Worm (Caenorhabditis elegans) whole organism, L2 larva: ENCODE data around the gene Y54F10BM.13.

Experiments
- C34F6.9 ChIP-seq: fragments of 150-350 bp; optimal IDR thresholded peaks from 2 replicates; lab custom pipeline; 2014; ENCODE audit warnings: missing biosample characterization, missing genetic modification characterization
- F13H6.1 ChIP-seq: sonication (generic microtip); optimal IDR thresholded peaks from 2 replicates; lab custom pipeline; 2016; ENCODE audit warnings: missing genetic modification characterization, missing compliant biosample characterization
- R02D3.7 ChIP-seq: fragments of 150-350 bp; optimal IDR thresholded peaks from 2 replicates; lab custom pipeline; 2014; ENCODE audit warnings: missing biosample characterization, missing genetic modification characterization
- Y55F3AM.14 ChIP-seq: fragments of 200-800 bp; sonication (Bioruptor generic); optimal IDR thresholded peaks from 2 replicates; lab custom pipeline; 2018; ENCODE audit warnings: mild to moderate bottlenecking, missing genetic modification characterization, missing compliant biosample characterization
- ZK546.5 ChIP-seq: sonication (generic microtip); optimal IDR thresholded peaks from 2 replicates; lab custom pipeline; 2017; ENCODE audit warnings: missing biosample characterization, missing genetic modification characterization
- alr-1 ChIP-seq: fragments of 150-350 bp; optimal IDR thresholded peaks from 2 replicates; lab custom pipeline; 2014; ENCODE audit warnings: missing biosample characterization, missing genetic modification characterization
- aly-2 ChIP-seq: fragments of 150-350 bp; optimal IDR thresholded peaks from 2 replicates; lab custom pipeline; 2014; ENCODE audit warnings: missing biosample characterization, missing genetic modification characterization
- ama-1 ChIP-seq: fragments of 150-350 bp; optimal IDR thresholded peaks from 2 replicates; lab custom pipeline; 2018; ENCODE audit warnings: inconsistent platforms
- blmp-1 ChIP-seq: sonication (generic microtip); optimal IDR thresholded peaks from 2 replicates; lab custom pipeline; 2017; ENCODE audit warnings: missing genetic modification characterization, mild to moderate bottlenecking, missing compliant biosample characterization, antibody characterized with exemption, moderate library complexity; ENCODE audit not compliant: insufficient read depth
- ceh-16 ChIP-seq: fragments of 150-350 bp; optimal IDR thresholded peaks from 2 replicates; lab custom pipeline; 2014; ENCODE audit warnings: missing biosample characterization, missing genetic modification characterization
- crh-2 ChIP-seq: sonication (generic microtip); optimal IDR thresholded peaks from 2 replicates; lab custom pipeline; 2017; ENCODE audit warnings: missing biosample characterization, missing genetic modification characterization
- elt-1 ChIP-seq: fragments of 150-350 bp; optimal IDR thresholded peaks from 2 replicates; lab custom pipeline; 2014; ENCODE audit warnings: missing biosample characterization, missing genetic modification characterization
- elt-3 ChIP-seq: sonication (generic microtip); optimal IDR thresholded peaks from 2 replicates; lab custom pipeline; 2017; ENCODE audit warnings: missing biosample characterization, missing genetic modification characterization
- fos-1 ChIP-seq: fragments of 150-350 bp; optimal IDR thresholded peaks from 2 replicates; lab custom pipeline; 2014; ENCODE audit warnings: missing biosample characterization, missing genetic modification characterization
- gmeb-1 ChIP-seq: fragments of 150-350 bp; optimal IDR thresholded peaks from 2 replicates; lab custom pipeline; 2014; ENCODE audit warnings: missing biosample characterization, missing genetic modification characterization
- lin-11 ChIP-seq: fragments of 150-350 bp; sonication (generic microtip); optimal IDR thresholded peaks from 2 replicates; lab custom pipeline; 2014; ENCODE audit warnings: missing biosample characterization, missing genetic modification characterization, inconsistent platforms, mixed read lengths
- lin-13 ChIP-seq: fragments of 150-350 bp; optimal IDR thresholded peaks from 2 replicates; lab custom pipeline; 2014; ENCODE audit warnings: missing biosample characterization, missing genetic modification reagents, missing genetic modification characterization
- lsy-2 ChIP-seq, 2 experiments: fragments of 150-350 bp in 1 of 2; sonication (generic microtip) in 1 of 2; optimal IDR thresholded peaks; 2 replicates each; lab custom pipeline; 2014 to 2017; ENCODE audit warnings: missing biosample characterization in 2 of 2, missing genetic modification characterization in 2 of 2
- mab-5 ChIP-seq: fragments of 150-350 bp; optimal IDR thresholded peaks from 2 replicates; lab custom pipeline; 2014; ENCODE audit warnings: missing biosample characterization, missing genetic modification characterization
- mbf-1 ChIP-seq: sonication (generic microtip); optimal IDR thresholded peaks from 2 replicates; lab custom pipeline; 2017; ENCODE audit warnings: missing biosample characterization, missing genetic modification characterization
- nhr-10 ChIP-seq: sonication (generic microtip); optimal IDR thresholded peaks from 2 replicates; lab custom pipeline; 2017; ENCODE audit warnings: missing biosample characterization, missing genetic modification characterization
- nhr-11 ChIP-seq: fragments of 150-350 bp; optimal IDR thresholded peaks from 2 replicates; lab custom pipeline; 2014; ENCODE audit warnings: missing biosample characterization, missing genetic modification characterization
- nhr-12 ChIP-seq: fragments of 150-350 bp; optimal IDR thresholded peaks from 2 replicates; lab custom pipeline; 2014; ENCODE audit warnings: missing biosample characterization, missing genetic modification characterization
- nhr-129 ChIP-seq: fragments of 150-350 bp; optimal IDR thresholded peaks from 2 replicates; lab custom pipeline; 2014; ENCODE audit warnings: missing biosample characterization, missing genetic modification characterization
- nhr-21 ChIP-seq: fragments of 150-350 bp; optimal IDR thresholded peaks from 2 replicates; lab custom pipeline; 2014; ENCODE audit warnings: missing biosample characterization, missing genetic modification characterization
- nhr-23 ChIP-seq: fragments of 150-350 bp; optimal IDR thresholded peaks from 2 replicates; lab custom pipeline; 2014; ENCODE audit warnings: missing biosample characterization, missing genetic modification reagents, missing genetic modification characterization
- nhr-237 ChIP-seq: fragments of 150-350 bp; optimal IDR thresholded peaks from 2 replicates; lab custom pipeline; 2014; ENCODE audit warnings: missing biosample characterization, missing genetic modification characterization
- nhr-25 ChIP-seq: fragments of 150-350 bp; sonication (generic microtip); optimal IDR thresholded peaks from 3 replicates; lab custom pipeline; 2014; ENCODE audit warnings: missing biosample characterization, missing genetic modification characterization
- nhr-6 ChIP-seq: fragments of 150-350 bp; optimal IDR thresholded peaks from 2 replicates; lab custom pipeline; 2014; ENCODE audit warnings: missing biosample characterization, missing genetic modification characterization
- nhr-77 ChIP-seq: fragments of 150-350 bp; optimal IDR thresholded peaks from 2 replicates; lab custom pipeline; 2014; ENCODE audit warnings: missing biosample characterization, missing genetic modification characterization
- sem-4 ChIP-seq: fragments of 150-350 bp; optimal IDR thresholded peaks from 2 replicates; lab custom pipeline; 2014; ENCODE audit warnings: missing biosample characterization, missing genetic modification reagents, missing genetic modification characterization
- skn-1 ChIP-seq: sonication (generic microtip); optimal IDR thresholded peaks from 2 replicates; lab custom pipeline; 2017; ENCODE audit warnings: missing biosample characterization, missing genetic modification characterization
- sma-3 ChIP-seq: sonication (generic microtip); optimal IDR thresholded peaks from 2 replicates; lab custom pipeline; 2016; ENCODE audit warnings: missing genetic modification reagents, missing genetic modification characterization, missing compliant biosample characterization
- sma-9 ChIP-seq, 2 experiments: fragments of 150-350 bp in 1 of 2; sonication (generic microtip) in 1 of 2; optimal IDR thresholded peaks; 2 replicates each; lab custom pipeline; 2014 to 2016; ENCODE audit warnings: missing genetic modification characterization in 2 of 2, mild to moderate bottlenecking in 1 of 2, missing biosample characterization in 1 of 2, missing compliant biosample characterization in 1 of 2, missing genetic modification reagents in 1 of 2, moderate library complexity in 1 of 2
- snpc-4 ChIP-seq: fragments of 150-350 bp; optimal IDR thresholded peaks from 2 replicates; lab custom pipeline; 2014; ENCODE audit warnings: missing biosample characterization, missing genetic modification characterization
- unc-39 ChIP-seq: fragments of 150-350 bp; optimal IDR thresholded peaks from 2 replicates; lab custom pipeline; 2014; ENCODE audit warnings: missing biosample characterization, missing genetic modification characterization
- unc-55 ChIP-seq: fragments of 150-350 bp; sonication (generic microtip); optimal IDR thresholded peaks from 3 replicates; lab custom pipeline; 2014; ENCODE audit warnings: missing biosample characterization, missing genetic modification reagents, missing genetic modification characterization
- unc-62 ChIP-seq: fragments of 150-350 bp; optimal IDR thresholded peaks from 2 replicates; lab custom pipeline; 2014; ENCODE audit warnings: missing biosample characterization, missing genetic modification reagents, missing genetic modification characterization
- zag-1 ChIP-seq: fragments of 150-350 bp; optimal IDR thresholded peaks from 2 replicates; lab custom pipeline; 2014; ENCODE audit warnings: missing biosample characterization, missing genetic modification characterization
- ztf-1 ChIP-seq: fragments of 200-800 bp; sonication (Bioruptor generic); conservative IDR thresholded peaks from 2 replicates; pipeline ENCODE4 v1.3.6; 2022; ENCODE audit warnings: missing genetic modification characterization, missing compliant biosample characterization
- ztf-11 ChIP-seq: sonication (generic microtip); optimal IDR thresholded peaks from 2 replicates; lab custom pipeline; 2017; ENCODE audit warnings: missing biosample characterization, missing genetic modification characterization
- ztf-4 ChIP-seq: fragments of 150-350 bp; optimal IDR thresholded peaks from 2 replicates; lab custom pipeline; 2014; ENCODE audit warnings: missing biosample characterization, missing genetic modification characterization

Y54F10BM.13 gene

ce11 chrIII:2331033-2331625 is at the start of gene Y54F10BM.13, which contains the start of gene ppm-1.D:
TSS of gene Y54F10BM.13 (minus strand) at chrIII:2331083.
TSS of gene ppm-1.D (plus strand) at chrIII:2331572.
- TF ChIP-seq unc-62 (GFP tag; lab: Kevin White, UChicago) (no peak), sma-9 (GFP tag; optimal IDR thresholded peaks at IDR 0.05; lab: Kevin White, UChicago) (no peak), sma-9 (tag; optimal IDR thresholded peaks at IDR 0.05; lab: Kevin White, UChicago) (no peak), mbf-1 (tag; lab: Kevin White, UChicago) (no peak), fos-1 (tag; lab: Kevin White, UChicago) (peak; percentile 11), alr-1 (tag; lab: Kevin White, UChicago) (no peak), skn-1 (no peak), crh-2 (tag; lab: Kevin White, UChicago) (no peak), elt-3 (tag; lab: Kevin White, UChicago) (no peak), lsy-2 (tag; optimal IDR thresholded peaks at IDR 0.05; lab: Kevin White, UChicago) (peak in 1 of 2 experiments; percentile 50), lin-13 (GFP tag; lab: Kevin White, UChicago) (peak; percentile 53), unc-55 (GFP tag; lab: Kevin White, UChicago) (peak; percentile 21), nhr-10 (tag; lab: Kevin White, UChicago) (no peak), sem-4 (tag; lab: Kevin White, UChicago) (no peak), unc-39 (tag; lab: Kevin White, UChicago) (no peak), gmeb-1 (tag; lab: Kevin White, UChicago) (peak; percentile 87), C34F6.9 (tag; lab: Kevin White, UChicago) (peak; percentile 8), nhr-129 (tag; lab: Kevin White, UChicago) (peak; percentile 6)

DNA sequence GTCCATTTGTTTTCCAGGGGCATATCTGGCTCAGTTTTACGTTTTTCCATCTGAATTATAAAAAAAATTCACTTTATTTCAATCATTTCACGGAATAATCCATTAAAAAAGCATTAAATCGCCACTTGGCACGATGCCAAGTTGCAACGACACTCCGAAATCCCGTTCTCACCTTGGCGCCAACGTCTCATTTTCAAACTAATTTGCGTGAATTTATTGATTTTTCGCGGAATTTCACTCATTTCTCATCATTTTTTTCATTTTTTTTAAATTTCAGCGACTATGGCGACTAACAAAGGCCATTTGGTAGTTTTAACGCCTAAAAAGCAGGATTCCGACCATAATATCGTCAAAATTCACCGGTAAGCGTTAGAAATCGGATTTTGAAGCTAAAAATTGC is 45.0 kb upstream of the Y54F10BM.13 start, which contains the start of gene H14E04.2:
Gene H14E04.2 (plus strand): TSS at position 276 of the 400 bp plus-strand sequence.
- TF ChIP-seq sem-4 (tag; lab: Kevin White, UChicago): peak; percentile 74
- peak; percentile 87 for TF ChIP-seq unc-55 (GFP tag; lab: Kevin White, UChicago)
- TF ChIP-seq zag-1 (tag; lab: Kevin White, UChicago): peak; percentile 5
- TF ChIP-seq nhr-10 (tag; lab: Kevin White, UChicago): no peak
- TF ChIP-seq blmp-1: peak; percentile 47
- no peak for TF ChIP-seq nhr-11
- peak; percentile 34 for TF ChIP-seq mab-5
- TF ChIP-seq lsy-2 (tag; optimal IDR thresholded peaks at IDR 0.05; lab: Kevin White, UChicago): peak; percentile 80 to 87
- TF ChIP-seq ama-1: peak; percentile 13
- TF ChIP-seq nhr-129 (tag; lab: Kevin White, UChicago): peak; percentile 72
- no peak for TF ChIP-seq mbf-1 (tag; lab: Kevin White, UChicago)
- TF ChIP-seq fos-1 (tag; lab: Kevin White, UChicago): peak; percentile 46
- TF ChIP-seq ztf-4: peak; percentile 17
- TF ChIP-seq ztf-1 (GFP tag; lab: Robert Waterston, UW): no peak
- peak; percentile 25 for TF ChIP-seq R02D3.7 (tag; lab: Kevin White, UChicago)
- TF ChIP-seq gmeb-1 (tag; lab: Kevin White, UChicago): peak; percentile 93
- peak; percentile 87 for TF ChIP-seq crh-2 (tag; lab: Kevin White, UChicago)
- no peak for TF ChIP-seq ztf-11 (tag; lab: Kevin White, UChicago)
- TF ChIP-seq F13H6.1 (tag; lab: Kevin White, UChicago): peak; percentile 66
- no peak for TF ChIP-seq alr-1 (tag; lab: Kevin White, UChicago)
- TF ChIP-seq snpc-4: peak; percentile 63
- TF ChIP-seq elt-1 (tag; lab: Kevin White, UChicago): no peak
- TF ChIP-seq C34F6.9 (tag; lab: Kevin White, UChicago): peak; percentile 86
- peak; percentile 56 for TF ChIP-seq nhr-6 (tag; lab: Kevin White, UChicago)
- peak; percentile 74 for TF ChIP-seq ceh-16 (tag; lab: Kevin White, UChicago)
- no peak for TF ChIP-seq nhr-77 (tag; lab: Kevin White, UChicago)
- no peak for TF ChIP-seq aly-2 (tag; lab: Kevin White, UChicago)
- peak; percentile 82 for TF ChIP-seq nhr-21 (tag; lab: Kevin White, UChicago)
- TF ChIP-seq sma-3 (GFP tag; lab: Kevin White, UChicago): peak; percentile 84
- peak; percentile 82 for TF ChIP-seq lin-13 (GFP tag; lab: Kevin White, UChicago)
- TF ChIP-seq lin-11 (tag; lab: Kevin White, UChicago): peak; percentile 55
- no peak for TF ChIP-seq nhr-12
- TF ChIP-seq nhr-25: peak; percentile 50

DNA sequence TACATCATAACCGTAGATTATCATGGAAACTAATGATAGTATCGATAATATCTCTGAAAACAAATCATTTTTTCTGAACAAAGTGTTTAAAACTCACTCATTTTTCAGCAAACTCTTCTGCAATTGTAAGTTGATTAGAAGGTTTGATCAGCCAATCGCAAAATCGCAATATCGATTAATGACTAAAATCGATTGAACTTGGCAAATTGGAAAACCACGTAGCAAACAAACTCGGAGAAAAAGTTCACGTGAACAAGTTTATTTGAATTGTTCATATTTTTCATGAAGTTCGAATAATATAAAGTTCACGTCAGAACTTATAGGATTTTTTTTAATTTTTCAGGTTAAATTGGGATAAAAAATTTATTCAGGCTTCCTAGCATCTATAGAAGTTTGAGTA is 41.0 kb upstream of the Y54F10BM.13 start, which contains the start of gene H04J21.1:
Gene H04J21.1 (minus strand): TSS at position 101 of the 400 bp plus-strand sequence.
- TF ChIP-seq F13H6.1 (tag; lab: Kevin White, UChicago) (no peak), alr-1 (tag; lab: Kevin White, UChicago) (no peak), ZK546.5 (no peak), sma-3 (GFP tag; lab: Kevin White, UChicago) (no peak), nhr-77 (tag; lab: Kevin White, UChicago) (no peak), lin-11 (tag; lab: Kevin White, UChicago) (no peak), aly-2 (tag; lab: Kevin White, UChicago) (no peak), nhr-23 (tag; lab: Kevin White, UChicago) (no peak), nhr-237 (tag; lab: Kevin White, UChicago) (no peak), unc-55 (GFP tag; lab: Kevin White, UChicago) (no peak), ztf-1 (GFP tag; lab: Robert Waterston, UW) (no peak), ztf-4 (no peak), Y55F3AM.14 (GFP tag; lab: Kevin White, UChicago) (no peak), nhr-12 (no peak), nhr-25 (no peak)
